Fruit fly (Drosophila melanogaster) whole organism, prepupa: ENCODE data around the gene CG9757.

ENCODE experiments used
- CG10631 ChIP-seq: fragments of 200-800 bp; sonication (Bioruptor generic); optimal IDR thresholded peaks from 2 replicates; lab custom pipeline; 2016; ENCODE audit warnings: missing biosample characterization, missing genetic modification characterization
- CG1621 ChIP-seq: fragments of 200-800 bp; sonication (Bioruptor generic); optimal IDR thresholded peaks from 3 replicates; lab custom pipeline; 2018; ENCODE audit warnings: missing biosample characterization, mild to moderate bottlenecking, missing genetic modification characterization
- CG32006 ChIP-seq: fragments of 200-800 bp; sonication (Bioruptor generic); optimal IDR thresholded peaks from 3 replicates; lab custom pipeline; 2017; ENCODE audit warnings: missing biosample characterization, mild to moderate bottlenecking, missing genetic modification characterization
- CG4318 ChIP-seq: fragments of 200-800 bp; sonication (Bioruptor generic); optimal IDR thresholded peaks from 3 replicates; lab custom pipeline; 2017; ENCODE audit warnings: missing biosample characterization, mild to moderate bottlenecking, missing genetic modification characterization
- CG8632 ChIP-seq: fragments of 200-800 bp; sonication (Bioruptor generic); optimal IDR thresholded peaks from 3 replicates; lab custom pipeline; 2016; ENCODE audit warnings: missing biosample characterization, missing genetic modification characterization
- Eip75B ChIP-seq: fragments of 200-800 bp; sonication (Bioruptor generic); optimal IDR thresholded peaks from 3 replicates; lab custom pipeline; 2016; ENCODE audit warnings: missing biosample characterization, missing genetic modification characterization
- Eip78C ChIP-seq: fragments of 200-800 bp; sonication (Bioruptor generic); peaks from one replicate; lab custom pipeline; 2016; ENCODE audit warnings: missing biosample characterization, missing genetic modification characterization
- Eip93F ChIP-seq: fragments of 200-800 bp; sonication (Bioruptor generic); optimal IDR thresholded peaks from 2 replicates; lab custom pipeline; 2016; ENCODE audit warnings: missing biosample characterization, mild to moderate bottlenecking, missing genetic modification characterization
- Hr38 ChIP-seq: sonication (Bioruptor generic); optimal IDR thresholded peaks from 2 replicates; lab custom pipeline; 2016; ENCODE audit warnings: missing biosample characterization, missing genetic modification characterization
- Hr4 ChIP-seq: fragments of 200-800 bp; sonication (Bioruptor generic); optimal IDR thresholded peaks from 3 replicates; lab custom pipeline; 2016; ENCODE audit warnings: missing biosample characterization, missing genetic modification characterization
- Sox14 ChIP-seq: fragments of 200-800 bp; sonication (Bioruptor generic); optimal IDR thresholded peaks from 3 replicates; lab custom pipeline; 2016; ENCODE audit warnings: missing biosample characterization, missing genetic modification characterization
- Sox15 ChIP-seq: fragments of 200-800 bp; sonication (Bioruptor generic); optimal IDR thresholded peaks from 3 replicates; lab custom pipeline; 2016; ENCODE audit warnings: missing biosample characterization, missing genetic modification characterization
- achi ChIP-seq: fragments of 200-800 bp; sonication (Bioruptor generic); optimal IDR thresholded peaks from 3 replicates; lab custom pipeline; 2016; ENCODE audit warnings: missing biosample characterization, missing genetic modification characterization
- acj6 ChIP-seq: fragments of 200-800 bp; sonication (Bioruptor generic); optimal IDR thresholded peaks from 3 replicates; lab custom pipeline; 2016; ENCODE audit warnings: missing biosample characterization, missing genetic modification characterization
- cyc ChIP-seq: fragments of 200-800 bp; sonication (Bioruptor generic); optimal IDR thresholded peaks from 3 replicates; lab custom pipeline; 2016; ENCODE audit warnings: missing biosample characterization, missing genetic modification characterization
- dsx ChIP-seq: fragments of 200-800 bp; optimal IDR thresholded peaks from 3 replicates; lab custom pipeline; 2019; ENCODE audit warnings: missing biosample characterization, mild to moderate bottlenecking, missing genetic modification characterization, moderate library complexity; ENCODE audit not compliant: poor library complexity, severe bottlenecking
- eg ChIP-seq: fragments of 200-800 bp; sonication (Bioruptor generic); IDR thresholded peaks from 3 replicates; pipeline ENCODE4 v1.3.6; 2022; ENCODE audit warnings: missing biosample characterization, missing genetic modification characterization
- esn ChIP-seq: fragments of 200-800 bp; sonication (Bioruptor generic); optimal IDR thresholded peaks from 2 replicates; lab custom pipeline; 2016; ENCODE audit warnings: missing biosample characterization, mild to moderate bottlenecking, missing genetic modification characterization, moderate library complexity
- fd85E ChIP-seq: fragments of 200-800 bp; sonication (Bioruptor generic); optimal IDR thresholded peaks from 3 replicates; lab custom pipeline; 2016; ENCODE audit warnings: missing biosample characterization, missing genetic modification characterization
- fkh ChIP-seq: fragments of 200-800 bp; sonication (Bioruptor generic); optimal IDR thresholded peaks from 3 replicates; lab custom pipeline; 2017; ENCODE audit warnings: missing biosample characterization, mild to moderate bottlenecking, missing genetic modification characterization, moderate library complexity
- net ChIP-seq: fragments of 200-800 bp; sonication (Bioruptor generic); optimal IDR thresholded peaks from 3 replicates; lab custom pipeline; 2016; ENCODE audit warnings: missing biosample characterization, missing genetic modification characterization
- svp ChIP-seq: fragments of 200-800 bp; sonication (Bioruptor generic); peaks from one replicate; lab custom pipeline; 2016; ENCODE audit warnings: missing biosample characterization, missing genetic modification characterization
- topi ChIP-seq: fragments of 200-800 bp; sonication (Bioruptor generic); optimal IDR thresholded peaks from 3 replicates; lab custom pipeline; 2016; ENCODE audit warnings: missing biosample characterization, missing genetic modification characterization

The CG9757 gene

dm6 chr3R:13596409-13596808, 15.8 kb downstream of the CG9757 start:
- TF ChIP-seq svp (GFP tag; lab: Kevin White, UChicago) (peak; percentile 21), CG32006 (GFP tag; lab: Kevin White, UChicago) (no peak), Eip78C (GFP tag; lab: Kevin White, UChicago) (peak; percentile 53)

- TF ChIP-seq Sox15 (GFP tag; lab: Kevin White, UChicago) (no peak), topi (GFP tag; lab: Kevin White, UChicago) (no peak), Hr38 (no peak), CG1621 (no peak), Eip93F (GFP tag; lab: Kevin White, UChicago) (no peak), Hr4 (GFP tag; lab: Kevin White, UChicago) (no peak), Sox14 (GFP tag; lab: Kevin White, UChicago) (no peak), svp (GFP tag; lab: Kevin White, UChicago) (no peak), eg (GFP tag; lab: Robert Waterston, UW) (no peak), fkh (GFP tag; lab: Kevin White, UChicago) (no peak), CG8632 (GFP tag; lab: Kevin White, UChicago) (no peak), achi (no peak), acj6 (GFP tag; lab: Kevin White, UChicago) (no peak), CG4318 (GFP tag; lab: Kevin White, UChicago) (no peak), dsx (GFP tag; lab: Kevin White, UChicago) (no peak), Eip75B (GFP tag; lab: Kevin White, UChicago) (no peak)
- TF ChIP-seq, all 60 proteins: peak for 0
Observed at dm6 chr3R:13592557-13592956, 19.7 kb downstream of the CG9757 start, which contains the start of gene CG14369. CG14369 (minus strand) TSS chr3R:13592657.

- no peak for TF ChIP-seq Hr38
- no peak for TF ChIP-seq net (GFP tag; lab: Kevin White, UChicago)
- no peak for TF ChIP-seq fd85E
- no peak for TF ChIP-seq CG10631
- TF ChIP-seq esn (GFP tag; lab: Kevin White, UChicago) = no peak
- no peak for TF ChIP-seq Eip78C (GFP tag; lab: Kevin White, UChicago)
- TF ChIP-seq cyc (GFP tag; lab: Kevin White, UChicago) = no peak
- TF ChIP-seq, all 60 proteins: peak for 0
Observed at dm6 chr3R:13587697-13588096, 24.5 kb downstream of the CG9757 start, which contains the start of gene CG14370. CG14370 (plus strand) TSS chr3R:13587997.
